Fruit fly (Drosophila melanogaster): ENCODE measurements around the gene CG15336.

Gene CG15336

DNA sequence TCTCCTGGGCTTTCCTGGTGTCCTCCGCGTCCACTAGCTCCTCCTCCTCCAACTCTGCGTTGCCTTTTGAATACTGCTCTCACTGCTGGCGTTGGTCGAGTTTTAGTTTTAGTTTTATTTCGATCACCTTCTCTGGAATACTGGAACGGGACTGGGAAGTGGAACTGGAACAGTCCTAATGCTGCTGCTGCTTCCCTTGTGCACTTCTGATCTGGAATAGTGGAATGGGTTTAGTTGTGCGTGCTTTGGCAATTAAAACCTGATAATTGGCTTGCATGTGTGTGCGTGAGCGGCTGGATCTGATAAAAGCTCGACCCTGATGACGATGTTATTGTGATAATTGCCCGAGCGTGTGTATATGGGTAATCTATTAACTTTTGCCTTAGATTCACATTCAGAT lies 7.0 kb upstream of the CG15336 start:
- TF ChIP-seq Myc (optimal IDR thresholded peaks at IDR 0.05) (no peak), ttk (optimal IDR thresholded peaks at IDR 0.05) (no peak)

DNA sequence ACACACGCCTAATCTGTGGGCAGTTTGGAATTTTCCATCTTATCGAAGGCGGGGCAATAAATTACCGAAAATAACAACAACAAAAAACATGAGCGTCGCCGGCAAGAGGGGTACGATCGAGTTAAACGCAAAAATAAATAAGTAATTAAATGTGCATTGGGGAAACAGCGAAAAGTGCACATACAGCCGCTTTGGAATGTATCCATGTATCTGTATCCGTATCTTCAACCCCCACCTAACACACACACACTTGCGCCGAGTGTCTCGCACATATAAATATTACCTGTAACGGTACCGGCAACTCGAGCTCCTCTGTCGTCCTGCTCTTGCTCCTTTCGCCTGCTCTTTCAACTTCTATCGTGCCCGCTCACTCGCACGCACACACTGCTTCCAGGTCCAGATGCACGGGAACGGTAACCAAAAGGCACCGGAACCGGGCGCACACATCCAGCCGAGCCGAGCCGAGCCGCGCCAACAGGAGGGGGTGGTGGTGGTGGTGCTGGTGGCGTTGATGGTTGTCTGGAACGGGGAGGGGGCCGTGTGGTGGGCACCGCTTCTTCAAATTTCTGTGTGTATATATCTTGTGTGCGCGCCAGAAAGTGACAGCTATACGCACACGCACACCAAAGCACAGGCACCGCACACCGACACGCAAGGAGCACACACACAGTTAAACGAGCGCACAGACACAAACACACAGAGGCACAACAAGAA lies 6.2 kb upstream of the CG15336 start:
- TF ChIP-seq Myc (optimal IDR thresholded peaks at IDR 0.05) (no peak), h (optimal IDR thresholded peaks at IDR 0.05) (no peak), psq (optimal IDR thresholded peaks at IDR 0.05) (no peak), ttk (optimal IDR thresholded peaks at IDR 0.05) (no peak), insv (optimal IDR thresholded peaks at IDR 0.05) (no peak), Sin3A (optimal IDR thresholded peaks at IDR 0.05) (no peak)

dm6 chrX:8142067-8142462 lies 5.7 kb upstream of the CG15336 start, which contains the start of gene Smox:
Gene Smox, minus strand, starts transcription at chrX:8142279.
- no peak for TF ChIP-seq h (optimal IDR thresholded peaks at IDR 0.05)
- no peak for TF ChIP-seq Sin3A (optimal IDR thresholded peaks at IDR 0.05)
- TF ChIP-seq Myc (optimal IDR thresholded peaks at IDR 0.05): no peak
- TF ChIP-seq ttk (optimal IDR thresholded peaks at IDR 0.05): no peak
- TF ChIP-seq psq (optimal IDR thresholded peaks at IDR 0.05): no peak
- no peak for TF ChIP-seq insv (optimal IDR thresholded peaks at IDR 0.05)

- TF ChIP-seq Sin3A (optimal IDR thresholded peaks at IDR 0.05): no peak
- TF ChIP-seq psq (optimal IDR thresholded peaks at IDR 0.05): peak; percentile 13
- TF ChIP-seq insv (optimal IDR thresholded peaks at IDR 0.05): no peak
- no peak for TF ChIP-seq Myc (optimal IDR thresholded peaks at IDR 0.05)
- no peak for TF ChIP-seq ttk (optimal IDR thresholded peaks at IDR 0.05)
These were observed 4.2 kb upstream of the CG15336 start, which contains the start of gene CG17982 for dm6 chrX:8143537-8143936. Gene CG17982, minus strand, starts transcription at chrX:8143835.

- TF ChIP-seq psq (optimal IDR thresholded peaks at IDR 0.05) (no peak), Sin3A (optimal IDR thresholded peaks at IDR 0.05) (no peak), Myc (optimal IDR thresholded peaks at IDR 0.05) (no peak), ttk (optimal IDR thresholded peaks at IDR 0.05) (no peak), h (optimal IDR thresholded peaks at IDR 0.05) (no peak), insv (optimal IDR thresholded peaks at IDR 0.05) (no peak)
These were observed 2.1 kb upstream of the CG15336 start, which contains the start of the genes alpha-PheRS and CG2129 for dm6 chrX:8145501-8146157. Gene alpha-PheRS, minus strand, starts transcription at chrX:8145602. Gene CG2129, plus strand, starts transcription at chrX:8145839.

DNA sequence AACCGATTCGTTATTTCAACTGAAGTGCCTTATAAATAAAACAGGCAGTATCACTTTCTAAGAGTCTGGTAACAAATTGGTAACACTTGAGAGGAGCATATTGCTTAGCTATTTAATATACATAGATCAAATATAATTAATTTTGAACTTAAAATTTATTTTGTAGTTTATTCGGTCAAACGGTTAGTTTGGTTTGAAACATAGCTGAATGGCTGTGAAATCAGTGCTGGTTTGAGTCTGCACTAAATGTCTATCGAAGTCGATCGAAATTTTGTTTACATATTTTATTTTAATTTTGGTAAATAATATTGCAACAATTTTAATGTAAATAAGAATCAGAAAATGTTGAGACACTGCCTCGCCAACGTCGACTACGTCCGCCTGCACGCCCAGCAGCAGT lies 807 bp downstream of the CG15336 start, which contains the start of gene CG10959:
Gene CG10959, plus strand, starts transcription at position 228 of the 400 bp plus-strand sequence.
- TF ChIP-seq Sin3A (optimal IDR thresholded peaks at IDR 0.05) (no peak), Myc (optimal IDR thresholded peaks at IDR 0.05) (no peak), ttk (optimal IDR thresholded peaks at IDR 0.05) (no peak), insv (optimal IDR thresholded peaks at IDR 0.05) (no peak), h (optimal IDR thresholded peaks at IDR 0.05) (no peak), psq (optimal IDR thresholded peaks at IDR 0.05) (no peak)

dm6 chrX:8152077-8152476 lies 4.3 kb downstream of the CG15336 start, which contains the start of gene Gbeta5:
Gene Gbeta5, minus strand, starts transcription at chrX:8152275.
- TF ChIP-seq Myc (optimal IDR thresholded peaks at IDR 0.05) (no peak), ttk (optimal IDR thresholded peaks at IDR 0.05) (no peak), psq (optimal IDR thresholded peaks at IDR 0.05) (no peak), h (optimal IDR thresholded peaks at IDR 0.05) (no peak), Sin3A (optimal IDR thresholded peaks at IDR 0.05) (no peak), insv (optimal IDR thresholded peaks at IDR 0.05) (no peak)

DNA sequence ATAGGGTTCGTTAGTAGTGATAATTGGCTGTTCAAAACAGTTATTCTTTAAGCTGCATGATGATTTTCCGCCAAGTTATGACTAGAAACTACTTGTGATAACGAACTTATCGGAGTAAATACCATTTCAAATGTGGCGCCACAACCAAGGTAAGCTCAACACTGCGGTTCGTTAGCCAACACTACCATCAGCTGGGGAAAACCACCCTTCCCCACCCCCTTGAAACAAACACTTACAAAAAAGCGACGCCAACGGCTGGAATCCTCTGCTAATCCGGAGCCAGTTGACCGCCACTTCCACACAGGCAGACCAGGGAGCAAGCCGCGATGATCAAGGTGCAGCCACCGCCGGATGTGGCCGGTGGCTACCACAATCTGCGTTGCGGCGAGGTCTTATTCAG lies 5.0 kb downstream of the CG15336 start, which contains the start of gene CG18262:
Gene CG18262, plus strand, starts transcription at position 231 of the 400 bp plus-strand sequence.
- TF ChIP-seq Sin3A (optimal IDR thresholded peaks at IDR 0.05) (no peak), h (optimal IDR thresholded peaks at IDR 0.05) (no peak), ttk (optimal IDR thresholded peaks at IDR 0.05) (no peak), Myc (optimal IDR thresholded peaks at IDR 0.05) (no peak), psq (optimal IDR thresholded peaks at IDR 0.05) (no peak), insv (optimal IDR thresholded peaks at IDR 0.05) (no peak)

DNA sequence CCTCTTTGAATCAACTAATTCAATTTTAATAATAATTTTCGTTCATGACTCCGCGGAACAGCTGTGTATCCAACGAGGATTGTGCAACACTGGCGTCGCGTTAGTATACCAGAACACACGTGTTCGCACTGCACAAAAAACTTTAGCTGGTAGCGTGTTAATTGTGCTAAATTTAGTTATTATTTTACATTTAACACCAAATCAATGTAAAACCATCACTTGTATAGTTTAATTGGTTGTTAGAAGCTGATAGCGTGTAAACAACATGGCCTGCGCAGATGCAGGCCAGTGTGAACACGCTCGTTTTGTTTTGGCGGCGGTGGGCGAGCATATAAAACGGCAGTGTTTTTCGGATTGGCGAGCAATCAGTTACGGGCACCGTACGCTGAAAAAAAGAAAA lies 9.5 kb downstream of the CG15336 start, which contains the start of the genes Traf6 and GIIIspla2:
Gene Traf6, minus strand, starts transcription at position 93 of the 400 bp plus-strand sequence.
Gene GIIIspla2, plus strand, starts transcription at position 335 of the 400 bp plus-strand sequence.
- TF ChIP-seq psq (optimal IDR thresholded peaks at IDR 0.05): no peak
- no peak for TF ChIP-seq insv (optimal IDR thresholded peaks at IDR 0.05)
- no peak for TF ChIP-seq Sin3A (optimal IDR thresholded peaks at IDR 0.05)
- no peak for TF ChIP-seq Myc (optimal IDR thresholded peaks at IDR 0.05)
- no peak for TF ChIP-seq h (optimal IDR thresholded peaks at IDR 0.05)

DNA sequence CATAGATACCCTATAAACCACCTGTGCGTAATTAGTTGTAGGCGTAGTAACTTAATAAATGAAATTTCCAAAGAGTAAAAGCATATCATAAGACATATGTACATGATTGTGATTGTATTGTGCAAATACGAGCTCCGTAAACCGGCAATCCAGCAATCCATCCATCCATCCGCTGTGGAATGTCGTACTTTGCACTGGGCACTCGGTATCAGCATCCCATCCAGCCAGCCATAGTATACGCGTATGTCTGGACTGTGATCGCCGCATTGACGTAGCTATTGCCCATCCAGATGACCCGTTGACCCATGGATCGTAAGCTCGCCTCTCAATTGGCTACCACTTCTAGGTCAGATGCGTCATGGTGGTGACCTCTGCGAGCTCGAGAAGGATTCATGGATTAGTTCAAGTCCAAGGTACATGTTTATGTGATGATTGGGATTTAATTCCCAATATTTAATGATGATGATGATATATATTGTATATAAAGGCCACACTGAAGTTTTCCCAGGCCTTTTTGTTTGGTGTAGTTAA lies 11.3 kb downstream of the CG15336 start:
- TF ChIP-seq insv (optimal IDR thresholded peaks at IDR 0.05) (no peak), psq (optimal IDR thresholded peaks at IDR 0.05) (no peak), Sin3A (optimal IDR thresholded peaks at IDR 0.05) (no peak), Myc (optimal IDR thresholded peaks at IDR 0.05) (no peak), ttk (optimal IDR thresholded peaks at IDR 0.05) (no peak)

DNA sequence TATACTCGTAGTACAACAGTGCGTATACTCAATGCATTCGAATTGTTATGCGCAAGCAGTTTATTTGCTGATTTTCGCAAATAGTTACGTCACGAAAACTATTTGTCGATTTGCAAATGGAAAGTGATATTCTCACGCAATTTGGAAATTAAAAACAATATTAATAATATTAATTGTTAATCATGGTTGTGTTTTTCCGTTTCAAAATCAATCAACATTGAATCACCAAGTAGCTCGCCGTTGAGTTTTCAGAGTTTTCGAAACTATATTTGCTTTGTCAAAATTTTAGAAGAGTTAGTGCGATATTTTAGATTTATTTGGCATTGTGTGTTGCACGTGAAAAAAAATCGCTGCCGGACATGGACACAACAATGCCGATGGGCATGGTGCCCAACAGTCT lies 12.0 kb downstream of the CG15336 start, which contains the start of gene CG15337:
Gene CG15337, plus strand, starts transcription at position 301 of the 400 bp plus-strand sequence.
- TF ChIP-seq h (optimal IDR thresholded peaks at IDR 0.05) (no peak), Sin3A (optimal IDR thresholded peaks at IDR 0.05) (no peak), insv (optimal IDR thresholded peaks at IDR 0.05) (no peak), ttk (optimal IDR thresholded peaks at IDR 0.05) (no peak), psq (optimal IDR thresholded peaks at IDR 0.05) (no peak), Myc (optimal IDR thresholded peaks at IDR 0.05) (no peak)

DNA sequence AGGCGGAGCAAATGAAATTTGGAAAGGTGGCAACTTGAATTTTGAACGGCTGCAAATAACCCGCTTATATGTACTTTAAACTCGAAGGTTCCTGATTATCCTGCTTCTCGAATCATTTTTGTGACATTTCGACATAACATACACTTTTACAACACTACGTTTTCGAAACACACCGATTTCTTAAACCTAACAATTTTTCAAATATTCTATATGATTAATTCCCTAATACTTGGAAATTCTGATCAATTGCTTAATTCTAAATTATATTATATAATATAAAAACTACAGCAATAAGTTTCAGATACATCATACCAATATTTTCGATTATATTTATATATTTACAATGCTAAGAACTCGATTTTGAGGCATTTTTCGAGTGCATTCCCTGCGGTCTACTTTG lies 14.9 kb downstream of the CG15336 start, which contains the start of gene CG10761:
Gene CG10761, minus strand, starts transcription at position 101 of the 400 bp plus-strand sequence.
- TF ChIP-seq Myc (optimal IDR thresholded peaks at IDR 0.05) (no peak), ttk (optimal IDR thresholded peaks at IDR 0.05) (no peak), insv (optimal IDR thresholded peaks at IDR 0.05) (no peak), Sin3A (optimal IDR thresholded peaks at IDR 0.05) (no peak), psq (optimal IDR thresholded peaks at IDR 0.05) (no peak), h (optimal IDR thresholded peaks at IDR 0.05) (no peak)
